Worm (Caenorhabditis elegans): ENCODE data around the gene grd-7.

Gene grd-7

DNA sequence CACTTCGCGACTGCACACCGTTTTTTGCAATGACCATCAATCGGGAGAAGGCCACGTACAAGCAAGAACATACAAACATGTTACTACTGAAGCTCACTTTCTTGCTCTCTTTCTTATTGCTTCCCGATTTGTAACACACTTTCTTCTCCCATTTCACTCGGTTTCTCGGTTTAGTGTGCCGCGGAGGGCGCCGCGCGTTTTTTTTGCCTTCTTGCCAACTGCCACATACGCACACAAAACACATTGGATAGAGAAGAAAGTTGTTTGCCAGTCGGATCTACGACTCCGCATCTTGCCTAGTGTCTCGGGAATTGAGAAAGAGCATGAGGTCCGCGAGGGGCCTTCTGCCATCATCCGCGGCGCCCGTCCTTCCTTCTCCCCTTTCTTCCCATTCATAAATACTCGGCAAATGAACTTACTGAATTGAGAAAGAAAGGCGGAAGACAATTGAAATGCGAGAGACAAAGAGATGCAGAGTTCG is 34.5 kb downstream of the grd-7 start:
- no peak for TF ChIP-seq lin-38 (GFP tag; IDR thresholded peaks at IDR 0.05)
- no peak for TF ChIP-seq vab-7 (GFP tag; IDR thresholded peaks at IDR 0.05)
- TF ChIP-seq unc-62 (GFP tag; optimal IDR thresholded peaks at IDR 0.05 in 1 of 2), result no peak
- TF ChIP-seq unc-62 (tag; optimal IDR thresholded peaks at IDR 0.05), result no peak
- peak; percentile 70 for TF ChIP-seq hlh-11 (tag; optimal IDR thresholded peaks at IDR 0.05)
- peak; percentile 37 for TF ChIP-seq nhr-6 (tag; optimal IDR thresholded peaks at IDR 0.05)
- TF ChIP-seq gei-8 (GFP tag; optimal IDR thresholded peaks at IDR 0.05), result no peak
- no peak for TF ChIP-seq saeg-2 (GFP tag; IDR thresholded peaks at IDR 0.05)
- TF ChIP-seq ama-1 (optimal IDR thresholded peaks at IDR 0.05), result no peak
- TF ChIP-seq dve-1 (tag; optimal IDR thresholded peaks at IDR 0.05; ENCODE audit: insufficient read depth), result peak; percentile 12
- TF ChIP-seq pha-4 (GFP tag; IDR thresholded peaks at IDR 0.05), result no peak
- no peak for TF ChIP-seq pha-4 (tag; optimal IDR thresholded peaks at IDR 0.05)
- no peak for TF ChIP-seq ceh-20 (GFP tag; IDR thresholded peaks at IDR 0.05)
- no peak for TF ChIP-seq ceh-44 (GFP tag; IDR thresholded peaks at IDR 0.05)
- peak; percentile 12 for TF ChIP-seq ztf-7 (tag; optimal IDR thresholded peaks at IDR 0.05)
- TF ChIP-seq zip-11 (GFP tag; IDR thresholded peaks at IDR 0.05), result no peak
- TF ChIP-seq daf-8 (GFP tag; IDR thresholded peaks at IDR 0.05), result no peak
- no peak for TF ChIP-seq snpc-4 (tag; optimal IDR thresholded peaks at IDR 0.05)
- TF ChIP-seq dmd-9 (GFP tag; IDR thresholded peaks at IDR 0.05), result no peak
- TF ChIP-seq lsy-2 (tag; optimal IDR thresholded peaks at IDR 0.05), result peak in 1 of 2 experiments; percentile 29
- no peak for TF ChIP-seq nhr-102 (tag; optimal IDR thresholded peaks at IDR 0.05)
- TF ChIP-seq T20F7.1 (GFP tag; optimal IDR thresholded peaks at IDR 0.05), result no peak
- TF ChIP-seq arid-1 (GFP tag; conservative IDR thresholded peaks at IDR 0.05), result no peak
- TF ChIP-seq dpl-1 (GFP tag; optimal IDR thresholded peaks at IDR 0.05), result no peak
- no peak for TF ChIP-seq zip-2 (tag; optimal IDR thresholded peaks at IDR 0.05)
- TF ChIP-seq nhr-76 (tag; optimal IDR thresholded peaks at IDR 0.05), result no peak
- peak; percentile 34 for TF ChIP-seq ces-1 (GFP tag; optimal IDR thresholded peaks at IDR 0.05)
- TF ChIP-seq nhr-77 (tag; optimal IDR thresholded peaks at IDR 0.05), result peak; percentile 33
- no peak for TF ChIP-seq Y105C5A.15 (GFP tag; IDR thresholded peaks at IDR 0.05)
- peak in 1 of 2 experiments; percentile 78 for TF ChIP-seq hif-1 (tag; optimal IDR thresholded peaks at IDR 0.05)
- no peak for TF ChIP-seq tag-97 (GFP tag; IDR thresholded peaks at IDR 0.05)
- peak; percentile 79 for TF ChIP-seq hmg-1.1 (GFP tag; IDR thresholded peaks at IDR 0.05)
- TF ChIP-seq fkh-10 (GFP tag; optimal IDR thresholded peaks at IDR 0.05), result peak; percentile 98
- no peak for TF ChIP-seq duxl-1 (tag; optimal IDR thresholded peaks at IDR 0.05; ENCODE audit: poor library complexity)
- no peak for TF ChIP-seq unc-39 (tag; optimal IDR thresholded peaks at IDR 0.05)
- TF ChIP-seq cey-2 (tag; optimal IDR thresholded peaks at IDR 0.05; ENCODE audit: borderline replicate concordance, insufficient read depth), result no peak
- no peak for TF ChIP-seq daf-19 (GFP tag; conservative IDR thresholded peaks at IDR 0.05)
- TF ChIP-seq fos-1 (tag; optimal IDR thresholded peaks at IDR 0.05), result no peak
- peak in 1 of 2 experiments; percentile 36 for TF ChIP-seq daf-16 (GFP tag; optimal IDR thresholded peaks at IDR 0.05)
- peak; percentile 64 for TF ChIP-seq daf-16 (tag; optimal IDR thresholded peaks at IDR 0.05)
- TF ChIP-seq nhr-41 (GFP tag; IDR thresholded peaks at IDR 0.05), result no peak
- peak; percentile 60 for TF ChIP-seq set-16 (GFP tag; IDR thresholded peaks at IDR 0.05)
- TF ChIP-seq skn-1 (tag; optimal IDR thresholded peaks at IDR 0.05), result no peak
- no peak for TF ChIP-seq ceh-82 (tag; optimal IDR thresholded peaks at IDR 0.05)
- no peak for TF ChIP-seq lim-7 (GFP tag; IDR thresholded peaks at IDR 0.05)
- TF ChIP-seq lir-3 (tag; optimal IDR thresholded peaks at IDR 0.05), result no peak
- TF ChIP-seq pqm-1 (tag; optimal IDR thresholded peaks at IDR 0.05), result peak; percentile 47
- peak; percentile 37 for TF ChIP-seq hlh-30 (tag; optimal IDR thresholded peaks at IDR 0.05; ENCODE audit: insufficient read depth)
- TF ChIP-seq mxl-3 (GFP tag; optimal IDR thresholded peaks at IDR 0.05), result peak; percentile 19
- TF ChIP-seq mes-2 (tag; optimal IDR thresholded peaks at IDR 0.05; ENCODE audit: poor library complexity, severe bottlenecking), result peak; percentile 7
- peak; percentile 59 for TF ChIP-seq nhr-28 (tag; optimal IDR thresholded peaks at IDR 0.05)
- TF ChIP-seq jun-1 (tag; optimal IDR thresholded peaks at IDR 0.05), result no peak

Measured in whole organism, L4 larva.